Fruit fly (Drosophila melanogaster): ENCODE results near the gene CG42353.

DNA sequence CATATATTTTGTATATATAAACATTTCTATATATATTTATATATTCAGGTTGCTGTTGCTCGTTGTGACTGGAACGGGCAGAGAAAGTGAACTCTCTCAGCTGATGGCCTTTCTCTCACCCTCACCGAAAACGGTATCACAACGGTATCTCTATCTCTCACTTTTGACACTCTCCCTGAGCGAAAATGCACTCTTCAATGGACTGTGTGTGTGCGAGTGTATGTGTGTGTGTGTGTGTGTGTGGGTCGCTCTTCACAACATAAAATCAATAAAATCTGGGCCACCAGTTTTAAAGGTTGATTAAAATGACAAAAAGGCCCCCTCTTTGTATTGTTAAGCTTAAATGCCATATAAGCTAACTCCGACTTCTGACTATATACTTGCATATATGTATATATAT is 17.2 kb downstream of the CG42353 start:
- TF ChIP-seq EcR (GFP tag; optimal IDR thresholded peaks at IDR 0.05) (no peak), CG8478 (optimal IDR thresholded peaks at IDR 0.05) (no peak), psq (optimal IDR thresholded peaks at IDR 0.05) (no peak), usp (GFP tag; optimal IDR thresholded peaks at IDR 0.05) (no peak)
